Worm (Caenorhabditis elegans) whole organism, L4 larva: ENCODE results near the gene K12H6.10.

Experiments used
- F44E2.7 ChIP-seq: fragments of 200-800 bp; sonication (Bioruptor generic); IDR thresholded peaks from 2 replicates; pipeline ENCODE4 v2.1.2; 2022; ENCODE audit warnings: missing genetic modification characterization, missing compliant biosample characterization
- F49E8.2 ChIP-seq: sonication (generic microtip); optimal IDR thresholded peaks from 2 replicates; lab custom pipeline; 2016; ENCODE audit warnings: missing compliant biosample characterization, mild to moderate bottlenecking, missing genetic modification characterization, borderline replicate concordance
- T26A8.4 ChIP-seq: fragments of 200-800 bp; sonication (Bioruptor generic); IDR thresholded peaks from 2 replicates; pipeline ENCODE4 v1.3.6; 2022; ENCODE audit warnings: missing genetic modification characterization, missing compliant biosample characterization
- Y75B8A.6 ChIP-seq: fragments of 200-800 bp; sonication (Bioruptor generic); IDR thresholded peaks from 2 replicates; pipeline ENCODE4 v1.3.6; 2022; ENCODE audit warnings: missing genetic modification reagents, missing genetic modification characterization, missing compliant biosample characterization
- aha-1 ChIP-seq: fragments of 150-350 bp; peaks from one replicate; lab custom pipeline; 2014; ENCODE audit warnings: missing biosample characterization, missing genetic modification characterization
- ama-1 ChIP-seq: fragments of 150-350 bp; optimal IDR thresholded peaks from 2 replicates; lab custom pipeline; 2014; ENCODE audit warnings: inconsistent platforms, mixed read lengths
- ceh-44 ChIP-seq: fragments of 200-800 bp; sonication (Bioruptor generic); IDR thresholded peaks from 2 replicates; pipeline ENCODE4 v1.3.6; 2022; ENCODE audit warnings: missing genetic modification reagents, missing genetic modification characterization, missing compliant biosample characterization
- ceh-62 ChIP-seq: sonication (generic microtip); optimal IDR thresholded peaks from 2 replicates; lab custom pipeline; 2017; ENCODE audit warnings: missing biosample characterization, missing genetic modification characterization
- cey-2 ChIP-seq: sonication (generic microtip); optimal IDR thresholded peaks from 3 replicates; lab custom pipeline; 2017; ENCODE audit warnings: missing genetic modification characterization, mild to moderate bottlenecking, missing compliant biosample characterization, antibody characterized with exemption, borderline replicate concordance; ENCODE audit not compliant: insufficient read depth
- ctbp-1 ChIP-seq: fragments of 200-800 bp; sonication (Bioruptor generic); IDR thresholded peaks from 2 replicates; pipeline ENCODE4 v1.3.6; 2022; ENCODE audit warnings: missing genetic modification reagents, missing genetic modification characterization, missing compliant biosample characterization
- daf-12 ChIP-seq: fragments of 150-350 bp; optimal IDR thresholded peaks from 2 replicates; lab custom pipeline; 2014; ENCODE audit warnings: missing biosample characterization, missing genetic modification reagents, missing genetic modification characterization
- daf-16 ChIP-seq, 3 experiments: sonication (generic microtip); optimal IDR thresholded peaks; 2 replicates each; lab custom pipeline; 2016 to 2017; ENCODE audit warnings: missing genetic modification characterization in 3 of 3, missing genetic modification reagents in 3 of 3, mild to moderate bottlenecking in 2 of 3, missing compliant biosample characterization in 2 of 3, missing biosample characterization in 1 of 3, moderate library complexity in 1 of 3
- daf-19 ChIP-seq: fragments of 200-800 bp; sonication (Bioruptor generic); conservative IDR thresholded peaks from 2 replicates; pipeline ENCODE4 v1.3.6; 2022; ENCODE audit warnings: missing genetic modification characterization, missing compliant biosample characterization
- daf-8 ChIP-seq: fragments of 200-800 bp; sonication (Bioruptor generic); IDR thresholded peaks from 2 replicates; pipeline ENCODE4 v1.3.6; 2022; ENCODE audit warnings: missing genetic modification characterization, missing compliant biosample characterization
- dve-1 ChIP-seq: sonication (generic microtip); optimal IDR thresholded peaks from 2 replicates; lab custom pipeline; 2017; ENCODE audit warnings: antibody characterized with exemption, mild to moderate bottlenecking, missing genetic modification characterization, missing compliant biosample characterization; ENCODE audit not compliant: insufficient read depth
- hlh-11 ChIP-seq: fragments of 200-800 bp; sonication (Bioruptor generic); optimal IDR thresholded peaks from 2 replicates; lab custom pipeline; 2018; ENCODE audit warnings: mild to moderate bottlenecking, missing genetic modification characterization, missing compliant biosample characterization
- hlh-30 ChIP-seq: sonication (generic microtip); optimal IDR thresholded peaks from 2 replicates; lab custom pipeline; 2017; ENCODE audit warnings: antibody characterized with exemption, mild to moderate bottlenecking, missing genetic modification characterization, missing compliant biosample characterization; ENCODE audit not compliant: insufficient read depth
- hmg-1.1 ChIP-seq: fragments of 200-800 bp; sonication (Bioruptor generic); IDR thresholded peaks from 2 replicates; pipeline ENCODE4 v1.3.6; 2022; ENCODE audit warnings: missing genetic modification reagents, missing genetic modification characterization, missing compliant biosample characterization
- jun-1 ChIP-seq: fragments of 150-350 bp; optimal IDR thresholded peaks from 2 replicates; lab custom pipeline; 2014; ENCODE audit warnings: missing biosample characterization, missing genetic modification reagents, missing genetic modification characterization
- lin-1 ChIP-seq: fragments of 200-800 bp; sonication (Bioruptor generic); IDR thresholded peaks from 2 replicates; pipeline ENCODE4 v1.3.6; 2022; ENCODE audit warnings: missing genetic modification reagents, missing genetic modification characterization, missing compliant biosample characterization
- lin-29 ChIP-seq: fragments of 200-800 bp; sonication (Bioruptor generic); IDR thresholded peaks from 2 replicates; pipeline ENCODE4 v1.3.6; 2022; ENCODE audit warnings: missing genetic modification reagents, missing genetic modification characterization, missing compliant biosample characterization
- lin-38 ChIP-seq: fragments of 200-800 bp; sonication (Bioruptor generic); IDR thresholded peaks from 2 replicates; pipeline ENCODE4 v1.3.6; 2022; ENCODE audit warnings: missing genetic modification reagents, missing genetic modification characterization, missing compliant biosample characterization
- lsy-2 ChIP-seq, 2 experiments: fragments of 150-350 bp in 1 of 2; sonication (generic microtip) in 1 of 2; optimal IDR thresholded peaks; 2 replicates each; lab custom pipeline; 2014 to 2017; ENCODE audit warnings: missing biosample characterization in 2 of 2, missing genetic modification characterization in 2 of 2
- madf-9 ChIP-seq: fragments of 200-800 bp; sonication (Bioruptor generic); conservative IDR thresholded peaks from 2 replicates; pipeline ENCODE4 v1.3.6; 2022; ENCODE audit warnings: missing genetic modification reagents, missing genetic modification characterization, missing compliant biosample characterization
- mdl-1 ChIP-seq, 2 experiments: fragments of 150-350 bp in 1 of 2; sonication (generic microtip) in 1 of 2; optimal IDR thresholded peaks; 2 replicates each; lab custom pipeline; 2014 to 2017; ENCODE audit warnings: missing biosample characterization in 2 of 2, missing genetic modification characterization in 2 of 2
- mxl-3 ChIP-seq: fragments of 200-800 bp; sonication (Bioruptor generic); optimal IDR thresholded peaks from 2 replicates; lab custom pipeline; 2018; ENCODE audit warnings: mild to moderate bottlenecking, missing genetic modification characterization, missing compliant biosample characterization
- nhr-10 ChIP-seq: fragments of 150-350 bp; optimal IDR thresholded peaks from 2 replicates; lab custom pipeline; 2014; ENCODE audit warnings: missing biosample characterization, missing genetic modification characterization
- nhr-102 ChIP-seq: sonication (generic microtip); optimal IDR thresholded peaks from 2 replicates; lab custom pipeline; 2016; ENCODE audit warnings: mild to moderate bottlenecking, missing genetic modification characterization, moderate library complexity, missing compliant biosample characterization
- nhr-11 ChIP-seq: fragments of 150-350 bp; optimal IDR thresholded peaks from 2 replicates; lab custom pipeline; 2014; ENCODE audit warnings: missing biosample characterization, missing genetic modification characterization
- nhr-28 ChIP-seq: fragments of 150-350 bp; optimal IDR thresholded peaks from 2 replicates; lab custom pipeline; 2014; ENCODE audit warnings: missing biosample characterization, missing genetic modification characterization
- nhr-41 ChIP-seq: fragments of 200-800 bp; sonication (Bioruptor generic); IDR thresholded peaks from 2 replicates; pipeline ENCODE4 v1.3.6; 2022; ENCODE audit warnings: missing genetic modification reagents, missing genetic modification characterization, missing compliant biosample characterization
- nhr-76 ChIP-seq: fragments of 150-350 bp; optimal IDR thresholded peaks from 2 replicates; lab custom pipeline; 2014; ENCODE audit warnings: missing biosample characterization, missing genetic modification characterization
- php-3 ChIP-seq: fragments of 200-800 bp; sonication (Bioruptor generic); IDR thresholded peaks from 2 replicates; pipeline ENCODE4 v1.3.6; 2022; ENCODE audit warnings: missing genetic modification reagents, missing genetic modification characterization, missing compliant biosample characterization
- sdz-12 ChIP-seq: fragments of 200-800 bp; sonication (Bioruptor generic); optimal IDR thresholded peaks from 2 replicates; lab custom pipeline; 2018; ENCODE audit warnings: mild to moderate bottlenecking, missing genetic modification characterization, missing compliant biosample characterization
- set-16 ChIP-seq: fragments of 200-800 bp; sonication (Bioruptor generic); IDR thresholded peaks from 2 replicates; pipeline ENCODE4 v1.3.6; 2022; ENCODE audit warnings: missing genetic modification reagents, missing genetic modification characterization, missing compliant biosample characterization
- tra-1 ChIP-seq: fragments of 200-800 bp; sonication (Bioruptor generic); IDR thresholded peaks from 2 replicates; pipeline ENCODE4 v1.3.6; 2022; ENCODE audit warnings: missing genetic modification reagents, missing genetic modification characterization, missing compliant biosample characterization
- unc-39 ChIP-seq: sonication (generic microtip); optimal IDR thresholded peaks from 2 replicates; lab custom pipeline; 2017; ENCODE audit warnings: missing biosample characterization, missing genetic modification characterization
- vab-7 ChIP-seq: fragments of 200-800 bp; sonication (Bioruptor generic); IDR thresholded peaks from 2 replicates; pipeline ENCODE4 v1.3.6; 2022; ENCODE audit warnings: missing genetic modification reagents, missing genetic modification characterization, missing compliant biosample characterization
- zfp-3 ChIP-seq: fragments of 200-800 bp; sonication (Bioruptor generic); conservative IDR thresholded peaks from 2 replicates; pipeline ENCODE4 v1.3.6; 2022; ENCODE audit warnings: missing genetic modification reagents, missing genetic modification characterization, missing compliant biosample characterization
- zip-11 ChIP-seq: fragments of 200-800 bp; sonication (Bioruptor generic); IDR thresholded peaks from 2 replicates; pipeline ENCODE4 v1.3.6; 2022; ENCODE audit warnings: missing genetic modification characterization, missing compliant biosample characterization
- zip-2 ChIP-seq: fragments of 150-350 bp; optimal IDR thresholded peaks from 2 replicates; lab custom pipeline; 2014; ENCODE audit warnings: missing biosample characterization, missing genetic modification characterization

Gene K12H6.10

DNA sequence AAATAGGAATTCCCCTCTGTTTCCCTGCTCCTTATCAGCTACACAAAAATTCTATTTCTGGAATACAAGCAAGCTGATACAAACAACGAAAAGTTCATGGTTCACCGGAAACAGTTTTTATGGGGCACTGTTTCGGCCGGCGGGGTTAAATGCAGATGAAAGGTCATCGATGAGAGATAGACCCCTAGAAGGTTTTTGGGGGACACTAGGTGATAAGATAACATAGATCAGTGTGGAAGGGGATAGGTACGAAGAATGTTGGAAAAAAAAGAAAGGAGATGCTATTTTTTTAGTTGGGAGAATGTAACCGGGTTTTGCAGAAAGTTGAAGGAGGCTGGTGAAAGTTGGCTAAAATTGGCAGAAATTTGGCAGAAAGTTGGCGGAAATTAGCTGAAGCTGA lies 17.1 kb upstream of the K12H6.10 start:
- TF ChIP-seq nhr-28 = peak; percentile 12
- no peak for TF ChIP-seq lin-1
- TF ChIP-seq, all 104 proteins: peak for 1

DNA sequence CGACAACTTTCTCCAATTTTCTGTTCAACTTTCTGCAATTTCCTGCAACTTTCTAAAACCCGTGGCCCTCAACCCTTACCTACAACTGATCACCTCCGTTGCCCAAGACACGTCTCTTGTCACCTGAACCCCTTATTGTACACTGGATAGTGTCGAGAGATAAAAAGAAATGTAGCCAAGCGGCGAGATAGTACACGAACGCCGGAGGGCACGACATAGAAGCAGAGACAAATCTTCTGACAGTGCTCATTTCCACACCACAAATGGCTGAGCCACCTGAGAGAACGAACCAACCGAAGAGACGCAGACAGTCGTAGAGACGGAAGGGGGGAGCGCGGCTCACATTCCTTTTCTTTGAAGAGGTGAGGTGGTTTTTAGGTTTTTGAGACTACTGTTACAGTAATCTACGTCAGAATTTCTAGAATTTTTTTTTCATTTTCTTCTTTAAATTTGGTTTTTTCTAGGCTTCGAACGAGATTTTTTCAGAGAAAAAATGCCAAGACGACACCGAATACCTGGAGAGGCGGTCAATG lies 14.9 kb upstream of the K12H6.10 start, which contains the start of gene K12H6.12:
Gene K12H6.12, plus strand, starts transcription at position 483 of the 533 bp plus-strand sequence.
- TF ChIP-seq dve-1 (peak; percentile 26), mxl-3 (GFP tag; lab: Kevin White, UChicago) (no peak), aha-1 (tag; lab: Kevin White, UChicago) (peak; percentile 95), madf-9 (GFP tag; lab: Robert Waterston, UW) (no peak), vab-7 (no peak), ama-1 (lab: Kevin White, UChicago) (no peak), nhr-76 (no peak), nhr-28 (peak; percentile 35), hlh-30 (peak; percentile 75), F49E8.2 (no peak), lin-38 (GFP tag; lab: Robert Waterston, UW) (no peak), nhr-11 (tag; lab: Kevin White, UChicago) (peak; percentile 38), F44E2.7 (GFP tag; lab: Robert Waterston, UW) (no peak), hmg-1.1 (GFP tag; lab: Robert Waterston, UW) (0 out of 2 replicates have a peak, but pooled peaks have one; percentile 23), zip-11 (GFP tag; lab: Robert Waterston, UW) (no peak), jun-1 (no peak), lsy-2 (tag; optimal IDR thresholded peaks at IDR 0.05; lab: Kevin White, UChicago) (no peak)

DNA sequence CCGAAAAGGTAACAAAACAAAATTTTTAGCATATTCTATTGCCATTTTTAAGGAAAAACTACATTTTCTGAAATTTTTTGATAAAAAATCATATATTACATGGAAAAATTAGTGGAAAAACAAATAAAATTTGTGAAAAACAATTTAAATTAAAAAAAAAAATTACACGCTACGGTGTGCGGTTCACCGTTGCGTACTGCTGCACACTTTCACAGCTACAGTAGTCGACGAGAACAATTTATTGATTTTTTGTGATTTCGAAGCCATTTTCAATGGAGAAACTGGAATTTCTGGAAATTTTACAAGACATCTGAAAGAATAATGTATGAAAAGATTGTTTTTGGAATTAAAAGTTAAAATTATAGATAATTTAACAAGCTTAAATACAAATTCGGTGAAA lies 7.7 kb upstream of the K12H6.10 start:
- no peak for TF ChIP-seq mxl-3 (GFP tag; lab: Kevin White, UChicago)
- TF ChIP-seq zfp-3 (GFP tag; lab: Robert Waterston, UW) = no peak
- no peak for TF ChIP-seq unc-39 (tag; lab: Kevin White, UChicago)
- TF ChIP-seq cey-2 = no peak
- no peak for TF ChIP-seq php-3 (GFP tag; lab: Robert Waterston, UW)
- TF ChIP-seq T26A8.4 (GFP tag; lab: Robert Waterston, UW) = no peak
- no peak for TF ChIP-seq ctbp-1 (GFP tag; lab: Robert Waterston, UW)
- no peak for TF ChIP-seq Y75B8A.6 (GFP tag; lab: Robert Waterston, UW)
- TF ChIP-seq hlh-11 = no peak
- no peak for TF ChIP-seq nhr-102
- TF ChIP-seq ceh-44 = no peak
- TF ChIP-seq, all 104 proteins: peak for 0

DNA sequence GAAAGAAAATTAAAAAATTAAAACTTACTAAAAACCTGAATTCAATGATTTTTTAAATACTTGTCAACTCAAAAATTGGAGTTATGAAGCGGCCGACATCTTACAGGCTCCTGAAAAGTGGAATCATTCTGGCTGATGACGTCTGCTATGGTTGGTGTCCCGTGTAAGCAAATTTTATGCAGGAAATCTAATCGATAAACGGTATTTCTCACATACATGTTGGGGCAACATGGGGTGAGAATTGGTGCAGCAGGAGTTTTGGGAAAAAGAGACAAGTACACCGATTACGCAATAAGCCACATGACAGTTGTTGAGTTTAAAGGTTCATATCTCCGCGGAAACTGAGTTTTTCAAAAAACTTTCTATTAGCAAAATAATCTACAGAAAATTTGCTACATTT lies 7.2 kb upstream of the K12H6.10 start, which contains the start of gene K12H6.2:
Gene K12H6.2, minus strand, starts transcription at position 101 of the 400 bp plus-strand sequence.
- TF ChIP-seq zip-2 (tag; lab: Kevin White, UChicago) (no peak), tra-1 (GFP tag; lab: Robert Waterston, UW) (no peak), mdl-1 (tag; optimal IDR thresholded peaks at IDR 0.05; lab: Kevin White, UChicago) (no peak), daf-8 (GFP tag; lab: Robert Waterston, UW) (no peak), nhr-10 (tag; lab: Kevin White, UChicago) (no peak), ctbp-1 (GFP tag; lab: Robert Waterston, UW) (no peak), daf-16 (GFP tag; optimal IDR thresholded peaks at IDR 0.05; lab: Kevin White, UChicago) (no peak), daf-16 (tag; optimal IDR thresholded peaks at IDR 0.05; lab: Kevin White, UChicago) (no peak), lsy-2 (tag; optimal IDR thresholded peaks at IDR 0.05; lab: Kevin White, UChicago) (no peak), nhr-28 (no peak), daf-19 (GFP tag; lab: Robert Waterston, UW) (no peak), nhr-41 (GFP tag; lab: Robert Waterston, UW) (no peak), ceh-62 (no peak), set-16 (no peak), daf-12 (tag; lab: Kevin White, UChicago) (no peak), lin-1 (no peak), lin-29 (GFP tag; lab: Robert Waterston, UW) (no peak), sdz-12 (no peak), T26A8.4 (GFP tag; lab: Robert Waterston, UW) (no peak), jun-1 (no peak)
